Fruit fly (Drosophila melanogaster) whole organism, prepupa: ENCODE data around the gene nur.

Experiments used
- Blimp-1 ChIP-seq: fragments of 200-800 bp; sonication (Bioruptor generic); optimal IDR thresholded peaks from 3 replicates; lab custom pipeline; 2017; ENCODE audit warnings: missing biosample characterization, missing genetic modification characterization, mild to moderate bottlenecking, moderate library complexity, missing genetic modification reagents
- CG10631 ChIP-seq: fragments of 200-800 bp; sonication (Bioruptor generic); optimal IDR thresholded peaks from 2 replicates; lab custom pipeline; 2016; ENCODE audit warnings: missing biosample characterization, missing genetic modification characterization
- CG10669 ChIP-seq: fragments of 200-800 bp; sonication (Bioruptor generic); optimal IDR thresholded peaks from 3 replicates; lab custom pipeline; 2018; ENCODE audit warnings: missing biosample characterization, mild to moderate bottlenecking, missing genetic modification characterization, moderate library complexity
- CG11294 ChIP-seq: fragments of 200-800 bp; sonication (Bioruptor generic); IDR thresholded peaks from 2 replicates; pipeline ENCODE4 v1.3.6; 2022; ENCODE audit warnings: missing biosample characterization, missing genetic modification characterization
- CG11762 ChIP-seq: fragments of 200-800 bp; sonication (Bioruptor generic); optimal IDR thresholded peaks from 3 replicates; lab custom pipeline; 2016; ENCODE audit warnings: missing biosample characterization, missing genetic modification characterization; ENCODE audit not compliant: insufficient read depth
- CG11902 ChIP-seq: fragments of 200-800 bp; sonication (Bioruptor generic); optimal IDR thresholded peaks from 3 replicates; lab custom pipeline; 2016; ENCODE audit warnings: missing biosample characterization, missing genetic modification characterization
- CG15336 ChIP-seq: fragments of 200-800 bp; sonication (Bioruptor generic); IDR thresholded peaks from 2 replicates; pipeline ENCODE4 v1.3.6; 2022; ENCODE audit warnings: missing biosample characterization, missing genetic modification characterization
- CG1621 ChIP-seq: fragments of 200-800 bp; sonication (Bioruptor generic); optimal IDR thresholded peaks from 3 replicates; lab custom pipeline; 2018; ENCODE audit warnings: missing biosample characterization, mild to moderate bottlenecking, missing genetic modification characterization
- CG16779 ChIP-seq: fragments of 200-800 bp; sonication (Bioruptor generic); optimal IDR thresholded peaks from 3 replicates; lab custom pipeline; 2017; ENCODE audit warnings: missing biosample characterization, mild to moderate bottlenecking, missing genetic modification characterization
- CG3032 ChIP-seq: fragments of 200-800 bp; optimal IDR thresholded peaks from 2 replicates; lab custom pipeline; 2019; ENCODE audit warnings: missing biosample characterization, mild to moderate bottlenecking, missing genetic modification characterization, moderate library complexity
- CG31627 ChIP-seq: fragments of 200-800 bp; sonication (Bioruptor generic); optimal IDR thresholded peaks from 3 replicates; lab custom pipeline; 2016; ENCODE audit warnings: missing biosample characterization, missing genetic modification characterization
- CG32006 ChIP-seq: fragments of 200-800 bp; sonication (Bioruptor generic); optimal IDR thresholded peaks from 3 replicates; lab custom pipeline; 2017; ENCODE audit warnings: missing biosample characterization, mild to moderate bottlenecking, missing genetic modification characterization
- CG34406 ChIP-seq: fragments of 200-800 bp; sonication (Bioruptor generic); optimal IDR thresholded peaks from 3 replicates; lab custom pipeline; 2016; ENCODE audit warnings: missing biosample characterization, missing genetic modification characterization
- CG3919 ChIP-seq: fragments of 200-800 bp; sonication (Bioruptor generic); optimal IDR thresholded peaks from 3 replicates; lab custom pipeline; 2016; ENCODE audit warnings: missing biosample characterization, missing genetic modification characterization
- CG4318 ChIP-seq: fragments of 200-800 bp; sonication (Bioruptor generic); optimal IDR thresholded peaks from 3 replicates; lab custom pipeline; 2017; ENCODE audit warnings: missing biosample characterization, mild to moderate bottlenecking, missing genetic modification characterization
- CG6163 ChIP-seq: fragments of 200-800 bp; sonication (Bioruptor generic); IDR thresholded peaks from 3 replicates; pipeline ENCODE4 v1.3.6; 2022; ENCODE audit warnings: missing biosample characterization, missing genetic modification characterization
- CG6276 ChIP-seq: fragments of 200-800 bp; sonication (Bioruptor generic); optimal IDR thresholded peaks from 2 replicates; lab custom pipeline; 2017; ENCODE audit warnings: missing biosample characterization, mild to moderate bottlenecking, missing genetic modification characterization
- CG6808 ChIP-seq: fragments of 200-800 bp; sonication (Bioruptor generic); optimal IDR thresholded peaks from 3 replicates; lab custom pipeline; 2017; ENCODE audit warnings: missing biosample characterization, missing genetic modification characterization, mild to moderate bottlenecking, moderate library complexity, missing genetic modification reagents
- CG6854 ChIP-seq: fragments of 200-800 bp; sonication (Bioruptor generic); optimal IDR thresholded peaks from 2 replicates; lab custom pipeline; 2017; ENCODE audit warnings: missing biosample characterization, mild to moderate bottlenecking, missing genetic modification characterization
- CG7368 ChIP-seq: fragments of 200-800 bp; sonication (Bioruptor generic); optimal IDR thresholded peaks from 3 replicates; lab custom pipeline; 2016; ENCODE audit warnings: missing biosample characterization, missing genetic modification characterization
- CG8119 ChIP-seq: fragments of 200-800 bp; sonication (Bioruptor generic); IDR thresholded peaks from 3 replicates; pipeline ENCODE4 v1.3.6; 2022; ENCODE audit warnings: missing biosample characterization, missing genetic modification characterization
- CG8632 ChIP-seq: fragments of 200-800 bp; sonication (Bioruptor generic); optimal IDR thresholded peaks from 3 replicates; lab custom pipeline; 2016; ENCODE audit warnings: missing biosample characterization, missing genetic modification characterization
- CG9139 ChIP-seq: fragments of 200-800 bp; sonication (Bioruptor generic); optimal IDR thresholded peaks from 3 replicates; lab custom pipeline; 2017; ENCODE audit warnings: missing biosample characterization, mild to moderate bottlenecking, missing genetic modification characterization
- Eip75B ChIP-seq: fragments of 200-800 bp; sonication (Bioruptor generic); optimal IDR thresholded peaks from 3 replicates; lab custom pipeline; 2016; ENCODE audit warnings: missing biosample characterization, missing genetic modification characterization
- Eip93F ChIP-seq: fragments of 200-800 bp; sonication (Bioruptor generic); optimal IDR thresholded peaks from 2 replicates; lab custom pipeline; 2016; ENCODE audit warnings: missing biosample characterization, mild to moderate bottlenecking, missing genetic modification characterization
- Ets96B ChIP-seq: fragments of 200-800 bp; optimal IDR thresholded peaks from 2 replicates; lab custom pipeline; 2019; ENCODE audit warnings: missing biosample characterization, mild to moderate bottlenecking, missing genetic modification characterization, moderate library complexity
- Gug ChIP-seq: fragments of 200-800 bp; sonication (Bioruptor generic); IDR thresholded peaks from 2 replicates; pipeline ENCODE4 v1.3.6; 2022; ENCODE audit warnings: missing biosample characterization, missing genetic modification characterization
- Hr38 ChIP-seq: sonication (Bioruptor generic); optimal IDR thresholded peaks from 2 replicates; lab custom pipeline; 2016; ENCODE audit warnings: missing biosample characterization, missing genetic modification characterization
- Hr39 ChIP-seq: fragments of 200-800 bp; sonication (Bioruptor generic); optimal IDR thresholded peaks from 2 replicates; lab custom pipeline; 2016; ENCODE audit warnings: missing biosample characterization, missing genetic modification characterization
- Hr4 ChIP-seq: fragments of 200-800 bp; sonication (Bioruptor generic); optimal IDR thresholded peaks from 3 replicates; lab custom pipeline; 2016; ENCODE audit warnings: missing biosample characterization, missing genetic modification characterization
- Lpt ChIP-seq: fragments of 200-800 bp; sonication (Bioruptor generic); optimal IDR thresholded peaks from 3 replicates; lab custom pipeline; 2016; ENCODE audit warnings: missing biosample characterization, missing genetic modification characterization
- Met ChIP-seq: fragments of 200-800 bp; sonication (Bioruptor generic); optimal IDR thresholded peaks from 3 replicates; lab custom pipeline; 2016; ENCODE audit warnings: missing biosample characterization, missing genetic modification characterization
- Smox ChIP-seq: fragments of 200-800 bp; sonication (Bioruptor generic); optimal IDR thresholded peaks from 3 replicates; lab custom pipeline; 2016; ENCODE audit warnings: missing biosample characterization, missing genetic modification characterization
- Sox102F ChIP-seq: fragments of 200-800 bp; sonication (Bioruptor generic); optimal IDR thresholded peaks from 2 replicates; lab custom pipeline; 2016; ENCODE audit warnings: missing biosample characterization, mild to moderate bottlenecking, missing genetic modification characterization
- Sox14 ChIP-seq: fragments of 200-800 bp; sonication (Bioruptor generic); optimal IDR thresholded peaks from 3 replicates; lab custom pipeline; 2016; ENCODE audit warnings: missing biosample characterization, missing genetic modification characterization
- achi ChIP-seq: fragments of 200-800 bp; sonication (Bioruptor generic); optimal IDR thresholded peaks from 3 replicates; lab custom pipeline; 2016; ENCODE audit warnings: missing biosample characterization, missing genetic modification characterization
- acj6 ChIP-seq: fragments of 200-800 bp; sonication (Bioruptor generic); optimal IDR thresholded peaks from 3 replicates; lab custom pipeline; 2016; ENCODE audit warnings: missing biosample characterization, missing genetic modification characterization
- cyc ChIP-seq: fragments of 200-800 bp; sonication (Bioruptor generic); optimal IDR thresholded peaks from 3 replicates; lab custom pipeline; 2016; ENCODE audit warnings: missing biosample characterization, missing genetic modification characterization
- dac ChIP-seq: fragments of 200-800 bp; sonication (Bioruptor generic); optimal IDR thresholded peaks from 2 replicates; lab custom pipeline; 2017; ENCODE audit warnings: missing biosample characterization, mild to moderate bottlenecking, missing genetic modification characterization
- dsx ChIP-seq: fragments of 200-800 bp; optimal IDR thresholded peaks from 3 replicates; lab custom pipeline; 2019; ENCODE audit warnings: missing biosample characterization, mild to moderate bottlenecking, missing genetic modification characterization, moderate library complexity; ENCODE audit not compliant: poor library complexity, severe bottlenecking
- fd85E ChIP-seq: fragments of 200-800 bp; sonication (Bioruptor generic); optimal IDR thresholded peaks from 3 replicates; lab custom pipeline; 2016; ENCODE audit warnings: missing biosample characterization, missing genetic modification characterization
- fkh ChIP-seq: fragments of 200-800 bp; sonication (Bioruptor generic); optimal IDR thresholded peaks from 3 replicates; lab custom pipeline; 2017; ENCODE audit warnings: missing biosample characterization, mild to moderate bottlenecking, missing genetic modification characterization, moderate library complexity
- lz ChIP-seq: fragments of 200-800 bp; sonication (Bioruptor generic); optimal IDR thresholded peaks from 3 replicates; lab custom pipeline; 2016; ENCODE audit warnings: missing biosample characterization, missing genetic modification characterization
- net ChIP-seq: fragments of 200-800 bp; sonication (Bioruptor generic); optimal IDR thresholded peaks from 3 replicates; lab custom pipeline; 2016; ENCODE audit warnings: missing biosample characterization, missing genetic modification characterization
- pdm3 ChIP-seq: fragments of 200-800 bp; sonication (Bioruptor generic); optimal IDR thresholded peaks from 3 replicates; lab custom pipeline; 2016; ENCODE audit warnings: missing biosample characterization, missing genetic modification characterization
- salr ChIP-seq, 2 experiments: fragments of 200-800 bp; sonication (Bioruptor generic); optimal IDR thresholded peaks; 3 replicates each; lab custom pipeline; 2016 to 2018; ENCODE audit warnings: missing biosample characterization in 2 of 2, missing genetic modification characterization in 2 of 2, mild to moderate bottlenecking in 1 of 2
- spab ChIP-seq: fragments of 200-800 bp; sonication (Bioruptor generic); optimal IDR thresholded peaks from 2 replicates; lab custom pipeline; 2017; ENCODE audit warnings: missing biosample characterization, mild to moderate bottlenecking, missing genetic modification characterization, missing genetic modification reagents
- ss ChIP-seq, 2 experiments: fragments of 200-800 bp; sonication (Bioruptor generic); optimal IDR thresholded peaks; 2 replicates in 1 of 2; 3 replicates in 1 of 2; lab custom pipeline; 2017 to 2018; ENCODE audit warnings: mild to moderate bottlenecking in 2 of 2, missing biosample characterization in 2 of 2, missing genetic modification characterization in 2 of 2, moderate library complexity in 1 of 2

nur gene

dm6 chr2L:13776928-13777686 is 41.2 kb downstream of the nur start:
- TF ChIP-seq CG6163 (GFP tag; lab: Robert Waterston, UW) (peak; percentile 47; the same call in 1 of the 3 replicates), dsx (peak; percentile 53), Hr39 (no peak), Lpt (GFP tag; lab: Kevin White, UChicago) (peak; percentile 11)

dm6 chr2L:13778648-13779047 is 42.7 kb downstream of the nur start:
- TF ChIP-seq CG11902 (GFP tag; lab: Kevin White, UChicago) (no peak), CG6854 (no peak), CG6276 (GFP tag; lab: Kevin White, UChicago) (peak; percentile 72), CG9139 (GFP tag; lab: Kevin White, UChicago) (no peak), Hr4 (GFP tag; lab: Kevin White, UChicago) (peak; percentile 85), dac (GFP tag; lab: Kevin White, UChicago) (peak; percentile 64), ss (GFP tag; optimal IDR thresholded peaks at IDR 0.05; lab: Kevin White, UChicago) (no peak), CG8632 (no peak), Ets96B (no peak), Gug (GFP tag; lab: Robert Waterston, UW) (peak; percentile 63), Smox (GFP tag; lab: Kevin White, UChicago) (no peak), CG6808 (no peak), CG4318 (peak; percentile 77), lz (peak; percentile 37), CG7368 (GFP tag; lab: Kevin White, UChicago) (no peak), CG32006 (GFP tag; lab: Kevin White, UChicago) (peak; percentile 90), CG3032 (tag; lab: Kevin White, UChicago) (no peak), CG10669 (GFP tag; lab: Kevin White, UChicago) (peak; percentile 3), Eip93F (GFP tag; lab: Kevin White, UChicago) (no peak), fkh (GFP tag; lab: Kevin White, UChicago) (no peak), CG11762 (GFP tag; lab: Kevin White, UChicago) (peak; percentile 18), net (GFP tag; lab: Kevin White, UChicago) (peak; percentile 61), Eip75B (GFP tag; lab: Kevin White, UChicago) (peak; percentile 2), Met (GFP tag; lab: Kevin White, UChicago) (no peak), CG1621 (no peak), CG31627 (peak; percentile 10), CG34406 (GFP tag; lab: Kevin White, UChicago) (peak; percentile 1), Sox102F (GFP tag; lab: Kevin White, UChicago) (peak; percentile 3), CG10631 (peak; percentile 38), spab (GFP tag; lab: Kevin White, UChicago) (no peak), CG3919 (peak; percentile 44), cyc (GFP tag; lab: Kevin White, UChicago) (peak; percentile 24), Lpt (GFP tag; lab: Kevin White, UChicago) (peak; percentile 57), CG11294 (peak; percentile 61), Sox14 (GFP tag; lab: Kevin White, UChicago) (peak; percentile 40), CG16779 (tag; lab: Kevin White, UChicago) (no peak), acj6 (peak; percentile 53), salr (GFP tag; optimal IDR thresholded peaks at IDR 0.05; lab: Kevin White, UChicago) (peak in 1 of 2 experiments; percentile 53), achi (GFP tag; lab: Kevin White, UChicago) (peak; percentile 56), dsx (no peak), CG15336 (GFP tag; lab: Robert Waterston, UW) (peak; percentile 76), fd85E (GFP tag; lab: Kevin White, UChicago) (no peak), CG6163 (GFP tag; lab: Robert Waterston, UW) (peak; percentile 73), Hr38 (GFP tag; lab: Kevin White, UChicago) (no peak), CG8119 (peak; percentile 87), Blimp-1 (GFP tag; lab: Kevin White, UChicago) (no peak), pdm3 (GFP tag; lab: Kevin White, UChicago) (peak; percentile 63), Hr39 (peak; percentile 18)
